Fruit fly (Drosophila melanogaster) whole organism, embryonic: ENCODE data around the gene CG11726.

Experiments
- Atf3 ChIP-seq: fragments of 200-800 bp; sonication (Bioruptor generic); optimal IDR thresholded peaks from 3 replicates; lab custom pipeline; 2016; ENCODE audit warnings: missing biosample characterization, missing genetic modification characterization
- CG10209 ChIP-seq: fragments of 200-800 bp; sonication (Bioruptor generic); optimal IDR thresholded peaks from 3 replicates; lab custom pipeline; 2017; ENCODE audit warnings: missing biosample characterization, mild to moderate bottlenecking, missing genetic modification characterization, missing genetic modification reagents
- CG12104 ChIP-seq: fragments of 200-800 bp; sonication (Bioruptor generic); optimal IDR thresholded peaks from 3 replicates; lab custom pipeline; 2016; ENCODE audit warnings: missing biosample characterization, missing genetic modification characterization
- CG12769 ChIP-seq: fragments of 200-800 bp; sonication (Bioruptor generic); optimal IDR thresholded peaks from 2 replicates; lab custom pipeline; 2019; ENCODE audit warnings: missing biosample characterization, mild to moderate bottlenecking, missing genetic modification characterization, moderate library complexity
- CG13775 ChIP-seq: fragments of 200-800 bp; sonication (Bioruptor generic); optimal IDR thresholded peaks from 3 replicates; lab custom pipeline; 2017; ENCODE audit warnings: missing biosample characterization, mild to moderate bottlenecking, missing genetic modification characterization
- CG13894 ChIP-seq: fragments of 200-800 bp; sonication (Bioruptor generic); optimal IDR thresholded peaks from 3 replicates; lab custom pipeline; 2018; ENCODE audit warnings: missing biosample characterization, mild to moderate bottlenecking, missing genetic modification characterization, moderate library complexity
- CG14014 ChIP-seq: fragments of 200-800 bp; sonication (Bioruptor generic); IDR thresholded peaks from 2 replicates; pipeline ENCODE4 v1.3.6; 2022; ENCODE audit warnings: missing biosample characterization, missing genetic modification characterization
- CG14860 ChIP-seq: fragments of 200-800 bp; sonication (Bioruptor generic); IDR thresholded peaks from 3 replicates; pipeline ENCODE4 v1.3.6; 2022; ENCODE audit warnings: missing biosample characterization, missing genetic modification characterization; ENCODE audit not compliant: partially characterized antibody
- CG15011 ChIP-seq: fragments of 200-800 bp; sonication (Bioruptor generic); optimal IDR thresholded peaks from 3 replicates; lab custom pipeline; 2018; ENCODE audit warnings: missing biosample characterization, mild to moderate bottlenecking, missing genetic modification characterization
- CG1602 ChIP-seq: fragments of 200-800 bp; sonication (Bioruptor generic); optimal IDR thresholded peaks from 3 replicates; lab custom pipeline; 2016; ENCODE audit warnings: missing biosample characterization, missing genetic modification characterization
- CG18619 ChIP-seq: fragments of 200-800 bp; sonication (Bioruptor generic); optimal IDR thresholded peaks from 3 replicates; lab custom pipeline; 2017; ENCODE audit warnings: missing biosample characterization, mild to moderate bottlenecking, missing genetic modification characterization
- CG18764 ChIP-seq: fragments of 200-800 bp; sonication (Bioruptor generic); optimal IDR thresholded peaks from 3 replicates; lab custom pipeline; 2016; ENCODE audit warnings: missing biosample characterization, missing genetic modification characterization
- CG2875 ChIP-seq: fragments of 200-800 bp; sonication (Bioruptor generic); optimal IDR thresholded peaks from 2 replicates; lab custom pipeline; 2017; ENCODE audit warnings: missing biosample characterization, mild to moderate bottlenecking, missing genetic modification characterization, missing genetic modification reagents
- CG30020 ChIP-seq: fragments of 200-800 bp; optimal IDR thresholded peaks from 2 replicates; lab custom pipeline; 2019; ENCODE audit warnings: missing biosample characterization, mild to moderate bottlenecking, missing genetic modification characterization, moderate library complexity
- CG30431 ChIP-seq: fragments of 200-800 bp; sonication (Bioruptor generic); optimal IDR thresholded peaks from 2 replicates; lab custom pipeline; 2017; ENCODE audit warnings: missing biosample characterization, missing genetic modification characterization
- CG31224 ChIP-seq: fragments of 200-800 bp; sonication (Bioruptor generic); IDR thresholded peaks from 2 replicates; pipeline ENCODE4 v1.3.6; 2022; ENCODE audit warnings: missing biosample characterization, missing genetic modification characterization
- CG32767 ChIP-seq: fragments of 200-800 bp; sonication (Bioruptor generic); IDR thresholded peaks from 2 replicates; pipeline ENCODE4 v1.3.6; 2022; ENCODE audit warnings: missing biosample characterization, missing genetic modification characterization
- CG3847 ChIP-seq: fragments of 200-800 bp; sonication (Bioruptor generic); IDR thresholded peaks from 2 replicates; pipeline ENCODE4 v1.3.6; 2022; ENCODE audit warnings: missing biosample characterization, missing genetic modification characterization
- Dek ChIP-seq: fragments of 200-800 bp; sonication (Bioruptor generic); optimal IDR thresholded peaks from 3 replicates; lab custom pipeline; 2019; ENCODE audit warnings: missing biosample characterization, mild to moderate bottlenecking, missing genetic modification characterization, moderate library complexity
- E2f2 ChIP-seq: fragments of 200-800 bp; sonication (Bioruptor generic); IDR thresholded peaks from 2 replicates; pipeline ENCODE4 v1.3.6; 2022; ENCODE audit warnings: missing biosample characterization, missing genetic modification characterization
- Fer2 ChIP-seq: fragments of 200-800 bp; sonication (Bioruptor generic); optimal IDR thresholded peaks from 2 replicates; lab custom pipeline; 2018; ENCODE audit warnings: missing biosample characterization, mild to moderate bottlenecking, missing genetic modification characterization, moderate library complexity
- NC2α ChIP-seq: fragments of 200-800 bp; sonication (Bioruptor generic); optimal IDR thresholded peaks from 2 replicates; lab custom pipeline; 2016; ENCODE audit warnings: missing biosample characterization, missing genetic modification characterization
- NK7.1 ChIP-seq: fragments of 200-800 bp; sonication (Bioruptor generic); optimal IDR thresholded peaks from 3 replicates; lab custom pipeline; 2016; ENCODE audit warnings: missing biosample characterization, missing genetic modification characterization
- Nf-YC ChIP-seq: fragments of 200-800 bp; optimal IDR thresholded peaks from 3 replicates; lab custom pipeline; 2019; ENCODE audit warnings: missing biosample characterization, mild to moderate bottlenecking, missing genetic modification characterization, moderate library complexity
- Poxn ChIP-seq: fragments of 200-800 bp; sonication (Bioruptor generic); IDR thresholded peaks from 2 replicates; pipeline ENCODE4 v1.3.6; 2022; ENCODE audit warnings: missing biosample characterization, missing genetic modification characterization
- Sry-β ChIP-seq: fragments of 200-800 bp; sonication (Bioruptor generic); optimal IDR thresholded peaks from 2 replicates; lab custom pipeline; 2018; ENCODE audit warnings: missing biosample characterization, mild to moderate bottlenecking, missing genetic modification characterization, moderate library complexity
- aop ChIP-seq: fragments of 200-800 bp; sonication (Bioruptor generic); IDR thresholded peaks from 2 replicates; pipeline ENCODE4 v1.3.6; 2022; ENCODE audit warnings: missing biosample characterization, missing genetic modification characterization
- az2 ChIP-seq: fragments of 200-800 bp; sonication (Bioruptor generic); optimal IDR thresholded peaks from 3 replicates; lab custom pipeline; 2016; ENCODE audit warnings: missing biosample characterization, missing genetic modification characterization
- bab2 ChIP-seq: fragments of 200-800 bp; sonication (Bioruptor generic); optimal IDR thresholded peaks from 2 replicates; lab custom pipeline; 2016; ENCODE audit warnings: missing biosample characterization, missing genetic modification characterization
- chinmo ChIP-seq: fragments of 200-800 bp; sonication (Bioruptor generic); IDR thresholded peaks from 4 replicates; pipeline ENCODE4 v1.3.6; 2022; ENCODE audit warnings: missing biosample characterization, missing genetic modification characterization; ENCODE audit not compliant: partially characterized antibody
- crp ChIP-seq, 2 experiments: fragments of 200-800 bp; sonication (Bioruptor generic); optimal IDR thresholded peaks; 2 replicates in 1 of 2; 3 replicates in 1 of 2; lab custom pipeline; 2017; ENCODE audit warnings: missing biosample characterization in 2 of 2, missing genetic modification characterization in 2 of 2, mild to moderate bottlenecking in 1 of 2, moderate library complexity in 1 of 2
- dati ChIP-seq: fragments of 200-800 bp; sonication (Bioruptor generic); IDR thresholded peaks from 2 replicates; pipeline ENCODE4 v1.3.6; 2022; ENCODE audit warnings: missing biosample characterization, missing genetic modification characterization
- gce ChIP-seq: fragments of 200-800 bp; sonication (Bioruptor generic); IDR thresholded peaks from 3 replicates; pipeline ENCODE4 v1.3.6; 2022; ENCODE audit warnings: missing biosample characterization, missing genetic modification characterization
- her ChIP-seq: fragments of 200-800 bp; sonication (Bioruptor generic); optimal IDR thresholded peaks from 2 replicates; lab custom pipeline; 2016; ENCODE audit warnings: missing biosample characterization, missing genetic modification characterization
- hkb ChIP-seq, 2 experiments: fragments of 200-800 bp in 1 of 2; fragments of >200 bp in 1 of 2; sonication (Bioruptor generic) in 1 of 2; IDR thresholded peaks in 1 of 2; optimal IDR thresholded peaks in 1 of 2; 2 replicates each; pipeline versions ENCODE4 v1.3.6 to Lab custom; 2017 to 2022; ENCODE audit warnings: missing biosample characterization in 1 of 2, missing genetic modification characterization in 1 of 2
- inv ChIP-seq: fragments of 200-800 bp; sonication (Bioruptor generic); IDR thresholded peaks from 2 replicates; pipeline ENCODE4 v1.3.6; 2022; ENCODE audit warnings: missing biosample characterization, missing genetic modification characterization; ENCODE audit not compliant: partially characterized antibody
- kay ChIP-seq: fragments of 200-800 bp; sonication (Bioruptor generic); optimal IDR thresholded peaks from 2 replicates; lab custom pipeline; 2016; ENCODE audit warnings: missing biosample characterization, missing genetic modification characterization
- ken ChIP-seq: fragments of 200-800 bp; sonication (Bioruptor generic); IDR thresholded peaks from 3 replicates; pipeline ENCODE4 v1.3.6; 2022; ENCODE audit warnings: missing biosample characterization, missing genetic modification characterization
- nom ChIP-seq: fragments of 200-800 bp; sonication (Bioruptor generic); optimal IDR thresholded peaks from 2 replicates; lab custom pipeline; 2017; ENCODE audit warnings: missing biosample characterization, missing genetic modification characterization, mild to moderate bottlenecking, moderate library complexity, missing genetic modification reagents
- pum ChIP-seq: fragments of 200-800 bp; sonication (Bioruptor generic); optimal IDR thresholded peaks from 2 replicates; lab custom pipeline; 2016; ENCODE audit warnings: missing biosample characterization, missing genetic modification characterization
- sc ChIP-seq, 3 experiments: fragments of >200 bp in 2 of 3; fragments of 200-800 bp in 1 of 3; sonication (Bioruptor generic) in 1 of 3; optimal IDR thresholded peaks; 2 replicates in 2 of 3; 3 replicates in 1 of 3; lab custom pipeline; 2017; ENCODE audit warnings: mild to moderate bottlenecking in 1 of 3, missing biosample characterization in 1 of 3, missing genetic modification characterization in 1 of 3, missing genetic modification reagents in 1 of 3
- slou ChIP-seq: fragments of 200-800 bp; sonication (Bioruptor generic); optimal IDR thresholded peaks from 3 replicates; lab custom pipeline; 2016; ENCODE audit warnings: missing biosample characterization, missing genetic modification characterization
- sug ChIP-seq: fragments of 200-800 bp; optimal IDR thresholded peaks from 2 replicates; lab custom pipeline; 2019; ENCODE audit warnings: missing biosample characterization, mild to moderate bottlenecking, missing genetic modification characterization, moderate library complexity
- tll ChIP-seq, 2 experiments: fragments of 200-800 bp in 1 of 2; fragments of >200 bp in 1 of 2; sonication (Bioruptor generic) in 1 of 2; optimal IDR thresholded peaks; 2 replicates each; lab custom pipeline; 2017 to 2019; ENCODE audit warnings: missing biosample characterization in 2 of 2, missing genetic modification characterization in 2 of 2, mild to moderate bottlenecking in 1 of 2, moderate library complexity in 1 of 2
- ttk ChIP-seq: fragments of 200-800 bp; sonication (Bioruptor generic); IDR thresholded peaks from 2 replicates; pipeline ENCODE4 v2.1.2; 2022; ENCODE audit warnings: missing biosample characterization, missing genetic modification characterization
- vvl ChIP-seq: fragments of 200-800 bp; sonication (Bioruptor generic); IDR thresholded peaks from 2 replicates; pipeline ENCODE4 v1.3.6; 2022; ENCODE audit warnings: missing biosample characterization, missing genetic modification characterization
- wor ChIP-seq: fragments of 200-800 bp; sonication (Bioruptor generic); IDR thresholded peaks from 2 replicates; pipeline ENCODE4 v1.3.6; 2022; ENCODE audit warnings: missing biosample characterization, missing genetic modification characterization

The CG11726 gene

dm6 chr3L:11350680-11351665 is 43.5 kb upstream of the CG11726 start (continued):
- 0 out of 2 replicates have a peak, but pooled peaks have one; percentile 17 for TF ChIP-seq CG32767
- TF ChIP-seq CG18619 (GFP tag; lab: Kevin White, UChicago): peak; percentile 60
- TF ChIP-seq az2 (GFP tag; lab: Kevin White, UChicago): peak; percentile 66
- TF ChIP-seq Sry-β: no peak
- no peak for TF ChIP-seq NK7.1 (GFP tag; lab: Kevin White, UChicago)
- no peak for TF ChIP-seq CG18764 (GFP tag; lab: Kevin White, UChicago)
- TF ChIP-seq aop: no peak
- peak; percentile 44; the same call in 1 of the 2 replicates for TF ChIP-seq CG14014
- TF ChIP-seq Dek (tag; lab: Kevin White, UChicago): no peak
- peak; percentile 7 for TF ChIP-seq sug
- TF ChIP-seq CG13775 (GFP tag; lab: Kevin White, UChicago): peak; percentile 39
- TF ChIP-seq CG3847 (GFP tag; lab: Robert Waterston, UW): peak; percentile 8; the same call in 1 of the 2 replicates
- no peak for TF ChIP-seq wor (GFP tag; lab: Robert Waterston, UW)
- TF ChIP-seq Nf-YC: peak; percentile 35
- no peak for TF ChIP-seq ken (GFP tag; lab: Robert Waterston, UW)
- no peak for TF ChIP-seq Poxn
- TF ChIP-seq E2f2: no peak
- no peak for TF ChIP-seq CG14860 (GFP tag; lab: Robert Waterston, UW)
- TF ChIP-seq CG30020 (tag; lab: Kevin White, UChicago): peak; percentile 4
- TF ChIP-seq crp (GFP tag; optimal IDR thresholded peaks at IDR 0.05; lab: Kevin White, UChicago): no peak
- no peak for TF ChIP-seq pum
- TF ChIP-seq nom (GFP tag; lab: Kevin White, UChicago): no peak
- no peak for TF ChIP-seq dati (GFP tag; lab: Robert Waterston, UW)
- no peak for TF ChIP-seq sc (optimal IDR thresholded peaks at IDR 0.05; lab: Kevin White, UChicago)
- peak; percentile 5 for TF ChIP-seq sc (GFP tag; optimal IDR thresholded peaks at IDR 0.05; lab: Kevin White, UChicago)
- TF ChIP-seq ttk: no peak
- TF ChIP-seq hkb (optimal IDR thresholded peaks at IDR 0.05; lab: Kevin White, UChicago): no peak
- TF ChIP-seq hkb (GFP tag; IDR thresholded peaks at IDR 0.05; lab: Robert Waterston, UW): no peak; the same call in 1 of the 2 replicates
- no peak for TF ChIP-seq Fer2 (tag; lab: Kevin White, UChicago)
- no peak for TF ChIP-seq NC2α (GFP tag; lab: Kevin White, UChicago)
- peak; percentile 77 for TF ChIP-seq CG1602 (GFP tag; lab: Kevin White, UChicago)
- TF ChIP-seq CG13894 (tag; lab: Kevin White, UChicago): peak; percentile 93
- peak; percentile 23 for TF ChIP-seq slou (GFP tag; lab: Kevin White, UChicago)
- no peak for TF ChIP-seq CG30431
- peak; percentile 62 for TF ChIP-seq CG10209
- peak; percentile 67 for TF ChIP-seq Atf3 (GFP tag; lab: Kevin White, UChicago)
- TF ChIP-seq chinmo (GFP tag; lab: Robert Waterston, UW): peak; percentile 93
- TF ChIP-seq kay: no peak
- TF ChIP-seq inv (GFP tag; lab: Robert Waterston, UW): no peak
- TF ChIP-seq CG12769 (tag; lab: Kevin White, UChicago): peak; percentile 90
- TF ChIP-seq vvl (GFP tag; lab: Robert Waterston, UW): peak; percentile 92
- TF ChIP-seq gce (GFP tag; lab: Robert Waterston, UW): peak; percentile 3; the same call in 1 of the 3 replicates
- peak; percentile 1 for TF ChIP-seq CG2875
- TF ChIP-seq CG31224: no peak
- peak; percentile 9 for TF ChIP-seq bab2 (GFP tag; lab: Kevin White, UChicago)
- peak; percentile 52 for TF ChIP-seq CG12104 (GFP tag; lab: Kevin White, UChicago)
- no peak for TF ChIP-seq her
- no peak for TF ChIP-seq tll (GFP tag; optimal IDR thresholded peaks at IDR 0.05; lab: Kevin White, UChicago)
- TF ChIP-seq CG15011 (GFP tag; lab: Kevin White, UChicago): no peak
